Worm (Caenorhabditis elegans): ENCODE data around the gene iff-1.

Gene iff-1

ce11 chrIII:9745333-9745897 lies 1.6 kb downstream of the iff-1 start (continued):
- TF ChIP-seq pha-4 (tag; optimal IDR thresholded peaks at IDR 0.05) (no peak), rec-8 (tag; optimal IDR thresholded peaks at IDR 0.05) (no peak), Y79H2A.3 (GFP tag; conservative IDR thresholded peaks at IDR 0.05) (no peak), B0035.1 (tag; optimal IDR thresholded peaks at IDR 0.05) (no peak), efl-1 (GFP tag; optimal IDR thresholded peaks at IDR 0.05) (no peak), ztf-28 (GFP tag; IDR thresholded peaks at IDR 0.05) (no peak), nhr-179 (tag; optimal IDR thresholded peaks at IDR 0.05) (no peak), die-1 (tag; optimal IDR thresholded peaks at IDR 0.05) (no peak), nhr-27 (tag; optimal IDR thresholded peaks at IDR 0.05) (no peak), let-526 (GFP tag; IDR thresholded peaks at IDR 0.05) (no peak), F10E7.11 (tag; optimal IDR thresholded peaks at IDR 0.05) (no peak), zfh-2 (GFP tag; conservative IDR thresholded peaks at IDR 0.05) (no peak), ceh-40 (GFP tag; IDR thresholded peaks at IDR 0.05) (no peak), nfya-1 (tag; optimal IDR thresholded peaks at IDR 0.05; ENCODE audit: borderline replicate concordance, insufficient read depth) (no peak), ceh-100 (GFP tag; IDR thresholded peaks at IDR 0.05) (0 out of 2 replicates have a peak, but pooled peaks have one; percentile 11), bed-2 (GFP tag; IDR thresholded peaks at IDR 0.05) (no peak), aptf-3 (GFP tag; IDR thresholded peaks at IDR 0.05) (no peak), T07F8.4 (tag; optimal IDR thresholded peaks at IDR 0.05) (no peak), Y95B8A.8 (GFP tag; IDR thresholded peaks at IDR 0.05) (0 out of 2 replicates have a peak, but pooled peaks have one; percentile 9), snpc-4 (GFP tag; optimal IDR thresholded peaks at IDR 0.05) (no peak), snpc-4 (tag; optimal IDR thresholded peaks at IDR 0.05) (no peak), dox-1 (GFP tag; IDR thresholded peaks at IDR 0.05) (no peak), F55B11.4 (tag; optimal IDR thresholded peaks at IDR 0.05; ENCODE audit: borderline replicate concordance, insufficient read depth) (no peak), ztf-3 (GFP tag; optimal IDR thresholded peaks at IDR 0.05) (no peak), hsf-1 (GFP tag; IDR thresholded peaks at IDR 0.05) (peak; percentile 60), pbrm-1 (GFP tag; IDR thresholded peaks at IDR 0.05) (no peak), lin-35 (GFP tag; optimal IDR thresholded peaks at IDR 0.05) (no peak), nhr-80 (tag; optimal IDR thresholded peaks at IDR 0.05) (no peak), sdz-38 (tag; optimal IDR thresholded peaks at IDR 0.05) (no peak), fkh-3 (tag; optimal IDR thresholded peaks at IDR 0.05) (no peak)

- no peak for TF ChIP-seq Y79H2A.3 (GFP tag; conservative IDR thresholded peaks at IDR 0.05)
- no peak for TF ChIP-seq lin-26 (GFP tag; IDR thresholded peaks at IDR 0.05)
- TF ChIP-seq tbx-9 (tag; optimal IDR thresholded peaks at IDR 0.05; ENCODE audit: borderline replicate concordance), result no peak
- no peak for TF ChIP-seq ztf-18 (tag; optimal IDR thresholded peaks at IDR 0.05)
- TF ChIP-seq hmg-20 (GFP tag; IDR thresholded peaks at IDR 0.05), result no peak
- no peak for TF ChIP-seq B0261.1 (tag; optimal IDR thresholded peaks at IDR 0.05)
- TF ChIP-seq tlf-1 (GFP tag; optimal IDR thresholded peaks at IDR 0.05), result no peak
- no peak for TF ChIP-seq snpc-1.3 (tag; optimal IDR thresholded peaks at IDR 0.05; ENCODE audit: insufficient read depth)
- TF ChIP-seq efl-1 (GFP tag; optimal IDR thresholded peaks at IDR 0.05), result no peak
- no peak for TF ChIP-seq bed-1 (GFP tag; IDR thresholded peaks at IDR 0.05)
Observed at ce11 chrIII:9744525-9744924, 2.5 kb downstream of the iff-1 start.

Measured in whole organism, young adult.